Fruit fly (Drosophila melanogaster) whole organism, embryonic: ENCODE measurements around the gene CG13884.

Experiments used
- Awh ChIP-seq: fragments of 200-800 bp; sonication (Bioruptor generic); IDR thresholded peaks from 2 replicates; pipeline ENCODE4, ENCODE4 v1.3.6; 2022; ENCODE audit warnings: missing biosample characterization, missing genetic modification characterization
- Bgb ChIP-seq: fragments of 200-800 bp; sonication (Bioruptor generic); IDR thresholded peaks from 2 replicates; pipeline ENCODE4 v1.3.6; 2022; ENCODE audit warnings: missing biosample characterization, missing genetic modification characterization; ENCODE audit not compliant: partially characterized antibody
- CG10462 ChIP-seq: fragments of 200-800 bp; sonication (Bioruptor generic); optimal IDR thresholded peaks from 2 replicates; lab custom pipeline; 2016; ENCODE audit warnings: missing biosample characterization, missing genetic modification characterization
- CG12942 ChIP-seq: fragments of 200-800 bp; sonication (Bioruptor generic); optimal IDR thresholded peaks from 3 replicates; lab custom pipeline; 2016; ENCODE audit warnings: missing biosample characterization, missing genetic modification characterization
- CG13287 ChIP-seq: fragments of 200-800 bp; sonication (Bioruptor generic); IDR thresholded peaks from 2 replicates; pipeline ENCODE4 v1.3.6; 2022; ENCODE audit warnings: missing biosample characterization, missing genetic modification characterization; ENCODE audit not compliant: partially characterized antibody
- CG15269 ChIP-seq: fragments of 200-800 bp; sonication (Bioruptor generic); optimal IDR thresholded peaks from 2 replicates; lab custom pipeline; 2018; ENCODE audit warnings: missing biosample characterization, mild to moderate bottlenecking, missing genetic modification characterization, moderate library complexity
- CG17359 ChIP-seq: fragments of 200-800 bp; sonication (Bioruptor generic); optimal IDR thresholded peaks from 3 replicates; lab custom pipeline; 2018; ENCODE audit warnings: missing biosample characterization, mild to moderate bottlenecking, missing genetic modification characterization, moderate library complexity
- CG17568 ChIP-seq: fragments of 200-800 bp; sonication (Bioruptor generic); optimal IDR thresholded peaks from 2 replicates; lab custom pipeline; 2018; ENCODE audit warnings: missing biosample characterization, mild to moderate bottlenecking, missing genetic modification characterization, moderate library complexity
- CG18262 ChIP-seq: fragments of 200-800 bp; optimal IDR thresholded peaks from 3 replicates; lab custom pipeline; 2019; ENCODE audit warnings: missing biosample characterization, mild to moderate bottlenecking, missing genetic modification characterization, moderate library complexity
- CG3065 ChIP-seq: fragments of 200-800 bp; sonication (Bioruptor generic); optimal IDR thresholded peaks from 2 replicates; lab custom pipeline; 2016; ENCODE audit warnings: missing biosample characterization, missing genetic modification characterization
- CG5953 ChIP-seq: fragments of 200-800 bp; sonication (Bioruptor generic); IDR thresholded peaks from 2 replicates; pipeline ENCODE4 v1.3.6; 2022; ENCODE audit warnings: missing biosample characterization, missing genetic modification characterization
- CG6272 ChIP-seq: fragments of 200-800 bp; sonication (Bioruptor generic); IDR thresholded peaks from 2 replicates; pipeline ENCODE4 v1.3.6; 2022; ENCODE audit warnings: missing biosample characterization, missing genetic modification characterization
- CG6654 ChIP-seq: fragments of 200-800 bp; sonication (Bioruptor generic); optimal IDR thresholded peaks from 2 replicates; lab custom pipeline; 2017; ENCODE audit warnings: missing biosample characterization, mild to moderate bottlenecking, missing genetic modification characterization
- CG7357 ChIP-seq: fragments of 200-800 bp; sonication (Bioruptor generic); IDR thresholded peaks from 3 replicates; pipeline ENCODE4 v1.3.6; 2022; ENCODE audit warnings: missing biosample characterization, missing genetic modification characterization
- CG7928 ChIP-seq: fragments of 200-800 bp; sonication (Bioruptor generic); optimal IDR thresholded peaks from 2 replicates; lab custom pipeline; 2017; ENCODE audit warnings: missing biosample characterization, mild to moderate bottlenecking, missing genetic modification characterization
- CG7987 ChIP-seq: fragments of 200-800 bp; sonication (Bioruptor generic); optimal IDR thresholded peaks from 2 replicates; lab custom pipeline; 2018; ENCODE audit warnings: missing biosample characterization, mild to moderate bottlenecking, missing genetic modification characterization, moderate library complexity
- CG9932 ChIP-seq: fragments of 200-800 bp; sonication (Bioruptor generic); IDR thresholded peaks from 2 replicates; pipeline ENCODE4 v1.3.6; 2022; ENCODE audit warnings: missing biosample characterization, missing genetic modification characterization
- Deaf1 ChIP-seq: fragments of 200-800 bp; optimal IDR thresholded peaks from 3 replicates; lab custom pipeline; 2019; ENCODE audit warnings: missing biosample characterization, mild to moderate bottlenecking, missing genetic modification characterization, moderate library complexity
- E2f2 ChIP-seq: fragments of 200-800 bp; sonication (Bioruptor generic); IDR thresholded peaks from 2 replicates; pipeline ENCODE4 v1.3.6; 2022; ENCODE audit warnings: missing biosample characterization, missing genetic modification characterization
- Fer2 ChIP-seq: fragments of 200-800 bp; sonication (Bioruptor generic); optimal IDR thresholded peaks from 2 replicates; lab custom pipeline; 2018; ENCODE audit warnings: missing biosample characterization, mild to moderate bottlenecking, missing genetic modification characterization, moderate library complexity
- HHEX ChIP-seq: fragments of 200-800 bp; sonication (Bioruptor generic); optimal IDR thresholded peaks from 3 replicates; lab custom pipeline; 2017; ENCODE audit warnings: missing biosample characterization, mild to moderate bottlenecking, missing genetic modification characterization, missing genetic modification reagents
- HLH4C ChIP-seq: fragments of 200-800 bp; sonication (Bioruptor generic); IDR thresholded peaks from 3 replicates; pipeline ENCODE4 v1.3.6; 2022; ENCODE audit warnings: missing biosample characterization, missing genetic modification characterization; ENCODE audit not compliant: partially characterized antibody
- HmgD ChIP-seq: fragments of 200-800 bp; sonication (Bioruptor generic); optimal IDR thresholded peaks from 3 replicates; lab custom pipeline; 2016; ENCODE audit warnings: missing biosample characterization, missing genetic modification characterization
- Meics ChIP-seq: fragments of 200-800 bp; sonication (Bioruptor generic); optimal IDR thresholded peaks from 2 replicates; lab custom pipeline; 2017; ENCODE audit warnings: missing biosample characterization, mild to moderate bottlenecking, missing genetic modification characterization
- NFAT ChIP-seq: fragments of 200-800 bp; sonication (Bioruptor generic); IDR thresholded peaks from 2 replicates; pipeline ENCODE4 v1.3.6; 2022; ENCODE audit warnings: missing biosample characterization, missing genetic modification characterization
- NfI ChIP-seq: fragments of 200-800 bp; sonication (Bioruptor generic); optimal IDR thresholded peaks from 3 replicates; lab custom pipeline; 2018; ENCODE audit warnings: missing biosample characterization, mild to moderate bottlenecking, missing genetic modification characterization, moderate library complexity
- Oaz ChIP-seq: fragments of 200-800 bp; sonication (Bioruptor generic); IDR thresholded peaks from 2 replicates; pipeline ENCODE4 v1.3.6; 2022; ENCODE audit warnings: missing biosample characterization, missing genetic modification characterization
- Optix ChIP-seq: fragments of 200-800 bp; sonication (Bioruptor generic); IDR thresholded peaks from 3 replicates; pipeline ENCODE4 v1.3.6; 2022; ENCODE audit warnings: missing biosample characterization, missing genetic modification characterization
- TFAM ChIP-seq: fragments of 200-800 bp; sonication (Bioruptor generic); optimal IDR thresholded peaks from 2 replicates; lab custom pipeline; 2017; ENCODE audit warnings: missing biosample characterization, missing genetic modification characterization, inconsistent platforms
- Taf1 ChIP-seq: fragments of 200-800 bp; sonication (Bioruptor generic); IDR thresholded peaks from 2 replicates; pipeline ENCODE4 v1.3.6; 2022; ENCODE audit warnings: missing biosample characterization, missing genetic modification characterization
- abd-A ChIP-seq: fragments of 200-800 bp; sonication (Bioruptor generic); optimal IDR thresholded peaks from 3 replicates; lab custom pipeline; 2019; ENCODE audit warnings: missing biosample characterization, mild to moderate bottlenecking, missing genetic modification characterization, moderate library complexity
- amos ChIP-seq: fragments of 200-800 bp; sonication (Bioruptor generic); IDR thresholded peaks from 2 replicates; pipeline ENCODE4 v1.3.6; 2022; ENCODE audit warnings: missing biosample characterization, missing genetic modification characterization; ENCODE audit not compliant: partially characterized antibody
- ci ChIP-seq: fragments of 200-800 bp; sonication (Bioruptor generic); IDR thresholded peaks from 3 replicates; pipeline ENCODE4 v1.3.6; 2022; ENCODE audit warnings: missing biosample characterization, missing genetic modification characterization
- crp ChIP-seq, 2 experiments: fragments of 200-800 bp; sonication (Bioruptor generic); optimal IDR thresholded peaks; 2 replicates in 1 of 2; 3 replicates in 1 of 2; lab custom pipeline; 2017; ENCODE audit warnings: missing biosample characterization in 2 of 2, missing genetic modification characterization in 2 of 2, mild to moderate bottlenecking in 1 of 2, moderate library complexity in 1 of 2
- dpn ChIP-seq, 2 experiments: fragments of 200-800 bp; sonication (Bioruptor generic); optimal IDR thresholded peaks; 3 replicates each; lab custom pipeline; 2016; ENCODE audit warnings: missing biosample characterization in 2 of 2, missing genetic modification characterization in 2 of 2
- gfzf ChIP-seq: fragments of 200-800 bp; sonication (Bioruptor generic); optimal IDR thresholded peaks from 2 replicates; lab custom pipeline; 2016; ENCODE audit warnings: missing biosample characterization, mild to moderate bottlenecking, missing genetic modification characterization, moderate library complexity
- grn ChIP-seq: fragments of 200-800 bp; sonication (Bioruptor generic); optimal IDR thresholded peaks from 3 replicates; lab custom pipeline; 2017; ENCODE audit warnings: missing biosample characterization, missing genetic modification characterization
- hth ChIP-seq: fragments of >200 bp; optimal IDR thresholded peaks from 2 replicates; lab custom pipeline; 2017; ENCODE audit warnings: inconsistent platforms
- inv ChIP-seq: fragments of 200-800 bp; sonication (Bioruptor generic); IDR thresholded peaks from 2 replicates; pipeline ENCODE4 v1.3.6; 2022; ENCODE audit warnings: missing biosample characterization, missing genetic modification characterization; ENCODE audit not compliant: partially characterized antibody
- jing ChIP-seq: fragments of 200-800 bp; sonication (Bioruptor generic); optimal IDR thresholded peaks from 2 replicates; lab custom pipeline; 2018; ENCODE audit warnings: missing biosample characterization, mild to moderate bottlenecking, missing genetic modification characterization
- lov ChIP-seq, 2 experiments: fragments of 200-800 bp in 1 of 2; fragments of >200 bp in 1 of 2; sonication (Bioruptor generic) in 1 of 2; IDR thresholded peaks in 1 of 2; optimal IDR thresholded peaks in 1 of 2; 2 replicates in 1 of 2; 3 replicates in 1 of 2; pipeline versions ENCODE4 v1.3.6 to Lab custom; 2017 to 2022; ENCODE audit warnings: missing biosample characterization in 1 of 2, missing genetic modification characterization in 1 of 2
- maf-S ChIP-seq: fragments of 200-800 bp; sonication (Bioruptor generic); optimal IDR thresholded peaks from 2 replicates; lab custom pipeline; 2016; ENCODE audit warnings: missing biosample characterization, missing genetic modification characterization
- nerfin-2 ChIP-seq: fragments of 200-800 bp; sonication (Bioruptor generic); IDR thresholded peaks from 2 replicates; pipeline ENCODE4 v1.3.6; 2022; ENCODE audit warnings: missing biosample characterization, missing genetic modification characterization; ENCODE audit not compliant: partially characterized antibody
- prd ChIP-seq, 3 experiments: fragments of >200 bp in 2 of 3; fragments of 200-800 bp in 1 of 3; sonication (Bioruptor generic) in 1 of 3; optimal IDR thresholded peaks in 2 of 3; IDR thresholded peaks in 1 of 3; 2 replicates in 2 of 3; 3 replicates in 1 of 3; pipeline versions ENCODE4 v1.3.6 to Lab custom; 2017 to 2022; ENCODE audit warnings: missing biosample characterization in 1 of 3, missing genetic modification characterization in 1 of 3
- pros ChIP-seq: fragments of 200-800 bp; sonication (Bioruptor generic); optimal IDR thresholded peaks from 3 replicates; lab custom pipeline; 2019; ENCODE audit warnings: missing biosample characterization, mild to moderate bottlenecking, missing genetic modification characterization, moderate library complexity
- sd ChIP-seq: fragments of 200-800 bp; sonication (Bioruptor generic); optimal IDR thresholded peaks from 3 replicates; lab custom pipeline; 2018; ENCODE audit warnings: missing biosample characterization, mild to moderate bottlenecking, missing genetic modification characterization, moderate library complexity
- tll ChIP-seq, 2 experiments: fragments of 200-800 bp in 1 of 2; fragments of >200 bp in 1 of 2; sonication (Bioruptor generic) in 1 of 2; optimal IDR thresholded peaks; 2 replicates each; lab custom pipeline; 2017 to 2019; ENCODE audit warnings: missing biosample characterization in 2 of 2, missing genetic modification characterization in 2 of 2, mild to moderate bottlenecking in 1 of 2, moderate library complexity in 1 of 2

The CG13884 gene

dm6 chr3L:341052-341852, 25.0 kb downstream of the CG13884 start (continued):
- TF ChIP-seq lov (optimal IDR thresholded peaks at IDR 0.05; lab: Kevin White, UChicago) (no peak), lov (GFP tag; IDR thresholded peaks at IDR 0.05; lab: Robert Waterston, UW) (no peak), Oaz (GFP tag; lab: Robert Waterston, UW) (no peak), NFAT (GFP tag; lab: Robert Waterston, UW) (no peak), E2f2 (GFP tag; lab: Robert Waterston, UW) (no peak), CG17359 (tag; lab: Kevin White, UChicago) (no peak), Optix (GFP tag; lab: Robert Waterston, UW) (no peak), jing (no peak), maf-S (GFP tag; lab: Kevin White, UChicago) (no peak), Meics (GFP tag; lab: Kevin White, UChicago) (no peak), Awh (no peak), amos (GFP tag; lab: Robert Waterston, UW) (0 out of 2 replicates have a peak, but pooled peaks have one; percentile 12), sd (peak; percentile 41), CG7987 (GFP tag; lab: Kevin White, UChicago) (no peak), abd-A (tag; lab: Kevin White, UChicago) (peak; percentile 44), HmgD (GFP tag; lab: Kevin White, UChicago) (no peak), Taf1 (GFP tag; lab: Robert Waterston, UW) (no peak), CG17568 (no peak), CG12942 (GFP tag; lab: Kevin White, UChicago) (no peak), CG3065 (GFP tag; lab: Kevin White, UChicago) (no peak), crp (GFP tag; optimal IDR thresholded peaks at IDR 0.05; lab: Kevin White, UChicago) (no peak), pros (peak; percentile 62), CG15269 (peak; percentile 4), hth (lab: Kevin White, UChicago) (no peak), CG10462 (no peak), NfI (no peak), HLH4C (GFP tag; lab: Robert Waterston, UW) (no peak), CG13287 (GFP tag; lab: Robert Waterston, UW) (peak; percentile 42; the same call in 1 of the 2 replicates), CG18262 (no peak), prd (optimal IDR thresholded peaks at IDR 0.05; lab: Kevin White, UChicago) (no peak), prd (GFP tag; IDR thresholded peaks at IDR 0.05; lab: Robert Waterston, UW) (no peak), Fer2 (tag; lab: Kevin White, UChicago) (no peak), CG6654 (GFP tag; lab: Kevin White, UChicago) (no peak), Deaf1 (tag; lab: Kevin White, UChicago) (peak; percentile 60), CG7357 (no peak), grn (GFP tag; lab: Kevin White, UChicago) (no peak), Bgb (peak; percentile 26; the same call in 1 of the 2 replicates), CG7928 (GFP tag; lab: Kevin White, UChicago) (no peak), dpn (GFP tag; optimal IDR thresholded peaks at IDR 0.05; lab: Kevin White, UChicago) (no peak), TFAM (GFP tag; lab: Kevin White, UChicago) (no peak), CG5953 (GFP tag; lab: Robert Waterston, UW) (no peak), CG9932 (GFP tag; lab: Robert Waterston, UW) (no peak), ci (GFP tag; lab: Robert Waterston, UW) (0 out of 3 replicates have a peak, but pooled peaks have one; percentile 17), nerfin-2 (GFP tag; lab: Robert Waterston, UW) (no peak), gfzf (GFP tag; lab: Kevin White, UChicago) (no peak), CG6272 (GFP tag; lab: Robert Waterston, UW) (no peak), inv (GFP tag; lab: Robert Waterston, UW) (no peak), tll (GFP tag; optimal IDR thresholded peaks at IDR 0.05; lab: Kevin White, UChicago) (no peak), HHEX (GFP tag; lab: Kevin White, UChicago) (no peak)
